Worm (Caenorhabditis elegans) whole organism, L4 larva: ENCODE data around the gene msp-10.

ENCODE experiments used
- lir-3 ChIP-seq: sonication (generic microtip); optimal IDR thresholded peaks from 2 replicates; lab custom pipeline; 2016; ENCODE audit warnings: mild to moderate bottlenecking, missing genetic modification characterization, missing compliant biosample characterization
- ztf-7 ChIP-seq: fragments of 150-350 bp; optimal IDR thresholded peaks from 2 replicates; lab custom pipeline; 2014; ENCODE audit warnings: missing biosample characterization, missing genetic modification characterization

ce11 chrIV:9833337-9833736, 4.1 kb upstream of the msp-10 start:
- no peak for TF ChIP-seq lir-3 (tag; lab: Kevin White, UChicago)
- TF ChIP-seq ztf-7 (tag; lab: Kevin White, UChicago), result no peak
